Worm (Caenorhabditis elegans): ENCODE data around the gene F36F12.7.

DNA sequence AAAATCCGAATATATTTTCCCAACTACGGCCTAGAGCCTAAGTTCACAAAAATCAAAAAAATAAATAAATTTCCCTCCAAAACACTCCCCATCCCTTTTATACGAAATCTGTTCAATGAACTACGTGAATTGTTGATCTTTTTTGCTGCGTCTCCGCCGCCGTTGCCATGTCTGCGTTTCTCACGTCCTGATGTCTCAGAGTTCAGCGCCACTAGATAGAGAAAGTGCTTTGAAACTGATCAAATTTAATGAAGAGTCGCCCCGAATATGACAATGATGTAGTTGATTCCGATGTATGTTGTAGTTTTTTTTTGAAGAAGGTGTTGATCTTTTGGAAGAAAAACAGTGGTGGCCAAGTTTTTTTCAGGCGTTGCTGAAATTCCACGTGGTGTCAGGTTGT lies 44.9 kb upstream of the F36F12.7 start:
- TF ChIP-seq ama-1 (optimal IDR thresholded peaks at IDR 0.05) (no peak), scrt-1 (GFP tag; IDR thresholded peaks at IDR 0.05) (no peak), F13C5.2 (tag; optimal IDR thresholded peaks at IDR 0.05) (no peak), B0310.2 (tag; optimal IDR thresholded peaks at IDR 0.05) (no peak), flt-1 (GFP tag; IDR thresholded peaks at IDR 0.05) (no peak), tra-4 (tag; optimal IDR thresholded peaks at IDR 0.05) (no peak), tbx-11 (GFP tag; IDR thresholded peaks at IDR 0.05) (no peak), tbx-37 (GFP tag; conservative IDR thresholded peaks at IDR 0.05) (no peak), hmbx-1 (tag; optimal IDR thresholded peaks at IDR 0.05) (no peak), hmg-4 (GFP tag; optimal IDR thresholded peaks at IDR 0.05) (no peak), hnd-1 (tag; optimal IDR thresholded peaks at IDR 0.05) (no peak)

Data from whole organism, early embryonic.